Worm (Caenorhabditis elegans): ENCODE data around the gene T04F3.1.

DNA sequence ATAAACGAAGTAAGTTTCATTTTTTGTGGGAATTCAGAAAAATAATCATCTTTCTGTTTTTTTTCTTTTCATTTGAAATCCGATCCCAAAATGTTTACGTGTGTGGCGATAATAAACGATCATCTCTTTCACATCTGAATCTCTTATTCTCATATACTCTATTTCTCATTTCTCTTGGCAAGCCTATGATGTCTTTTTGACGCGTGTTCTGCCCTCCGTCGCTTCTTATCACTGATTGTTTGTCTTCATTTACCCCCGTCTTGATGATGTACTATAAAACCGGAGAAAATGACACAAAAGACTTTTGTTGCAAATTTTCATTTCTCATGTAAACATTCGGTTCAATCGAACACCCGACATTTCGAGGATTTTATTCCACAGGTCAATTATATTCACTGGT lies 38.0 kb downstream of the T04F3.1 start:
- TF ChIP-seq egl-27 (tag; optimal IDR thresholded peaks at IDR 0.05) (no peak), lsy-2 (tag; optimal IDR thresholded peaks at IDR 0.05) (peak in 1 of 2 experiments; percentile 37), fkh-10 (GFP tag; optimal IDR thresholded peaks at IDR 0.05) (no peak), rnt-1 (tag; optimal IDR thresholded peaks at IDR 0.05) (no peak), blmp-1 (tag; optimal IDR thresholded peaks at IDR 0.05) (peak; percentile 69), snpc-4 (tag; optimal IDR thresholded peaks at IDR 0.05) (no peak), hlh-17 (GFP tag; optimal IDR thresholded peaks at IDR 0.05; ENCODE audit: borderline replicate concordance) (no peak)
